Worm (Caenorhabditis elegans) whole organism, early embryonic: ENCODE data around the gene ZK867.2.

Experiments used
- aly-1 ChIP-seq: sonication (generic microtip); optimal IDR thresholded peaks from 2 replicates; lab custom pipeline; 2016; ENCODE audit warnings: missing genetic modification characterization, missing compliant biosample characterization
- ama-1 ChIP-seq: fragments of 150-350 bp; optimal IDR thresholded peaks from 2 replicates; lab custom pipeline; 2014
- ceh-13 ChIP-seq: fragments of 200-800 bp; sonication (Bioruptor generic); optimal IDR thresholded peaks from 2 replicates; lab custom pipeline; 2018; ENCODE audit warnings: mild to moderate bottlenecking, missing genetic modification characterization, missing compliant biosample characterization
- ceh-36 ChIP-seq: sonication (generic microtip); optimal IDR thresholded peaks from 2 replicates; lab custom pipeline; 2016; ENCODE audit warnings: missing genetic modification characterization, inconsistent platforms, missing compliant biosample characterization
- flt-1 ChIP-seq: fragments of 200-800 bp; sonication (Bioruptor generic); IDR thresholded peaks from 2 replicates; pipeline ENCODE4 v1.3.6; 2022; ENCODE audit warnings: missing genetic modification characterization, missing compliant biosample characterization
- hmg-4 ChIP-seq: fragments of 200-800 bp; sonication (Bioruptor generic); optimal IDR thresholded peaks from 2 replicates; lab custom pipeline; 2018; ENCODE audit warnings: mild to moderate bottlenecking, missing genetic modification characterization, missing compliant biosample characterization
- hnd-1 ChIP-seq: sonication (generic microtip); optimal IDR thresholded peaks from 2 replicates; lab custom pipeline; 2016; ENCODE audit warnings: missing genetic modification characterization, missing compliant biosample characterization
- pes-1 ChIP-seq: fragments of 200-800 bp; sonication (Bioruptor generic); IDR thresholded peaks from 2 replicates; pipeline ENCODE4 v1.3.6; 2022; ENCODE audit warnings: missing genetic modification reagents, missing genetic modification characterization, missing compliant biosample characterization
- sea-1 ChIP-seq: fragments of 200-800 bp; sonication (Bioruptor generic); conservative IDR thresholded peaks from 2 replicates; pipeline ENCODE4 v1.3.6; 2022; ENCODE audit warnings: missing genetic modification characterization, missing compliant biosample characterization
- tbx-11 ChIP-seq: fragments of 200-800 bp; sonication (Bioruptor generic); IDR thresholded peaks from 2 replicates; pipeline ENCODE4 v1.3.6; 2022; ENCODE audit warnings: missing genetic modification characterization, missing compliant biosample characterization
- tbx-37 ChIP-seq: fragments of 200-800 bp; sonication (Bioruptor generic); conservative IDR thresholded peaks from 2 replicates; pipeline ENCODE4 v1.3.6; 2022; ENCODE audit warnings: missing genetic modification reagents, missing genetic modification characterization, missing compliant biosample characterization
- tra-4 ChIP-seq: sonication (generic microtip); optimal IDR thresholded peaks from 2 replicates; lab custom pipeline; 2017; ENCODE audit warnings: missing genetic modification characterization, missing compliant biosample characterization

ce11 chrX:7242878-7243277 is 36.4 kb downstream of the ZK867.2 start, which contains the start of gene F46H5.7:
- TF ChIP-seq ama-1 (no peak), flt-1 (GFP tag; lab: Robert Waterston, UW) (no peak), sea-1 (GFP tag; lab: Robert Waterston, UW) (no peak), pes-1 (GFP tag; lab: Robert Waterston, UW) (no peak), tbx-11 (GFP tag; lab: Robert Waterston, UW) (no peak), tra-4 (no peak), hmg-4 (GFP tag; lab: Kevin White, UChicago) (no peak), tbx-37 (GFP tag; lab: Robert Waterston, UW) (no peak), ceh-13 (GFP tag; lab: Kevin White, UChicago) (no peak), hnd-1 (no peak), aly-1 (tag; lab: Kevin White, UChicago) (no peak), ceh-36 (tag; lab: Kevin White, UChicago) (no peak)
